Fruit fly (Drosophila melanogaster) whole organism, wandering third instar larva: ENCODE measurements around the gene CG18787.
"Not testable (repeated sequence)": the region's sequence is repeated elsewhere in the genome, so short reads cannot be mapped to it uniquely, and the experiment has no call there.

Source experiments
- Abd-B ChIP-seq: fragments of >200 bp; optimal IDR thresholded peaks from 2 replicates; lab custom pipeline; 2017; ENCODE audit warnings: missing biosample characterization, missing genetic modification characterization
- CG32264 ChIP-seq: fragments of 200-800 bp; sonication (Bioruptor generic); optimal IDR thresholded peaks from 2 replicates; lab custom pipeline; 2016; ENCODE audit warnings: missing biosample characterization, missing genetic modification characterization
- CG9705 ChIP-seq: fragments of 200-800 bp; sonication (Bioruptor generic); optimal IDR thresholded peaks from 2 replicates; lab custom pipeline; 2018; ENCODE audit warnings: missing biosample characterization, mild to moderate bottlenecking, missing genetic modification characterization
- CrebA ChIP-seq: fragments of 200-800 bp; sonication (Bioruptor generic); optimal IDR thresholded peaks from 2 replicates; lab custom pipeline; 2016; ENCODE audit warnings: missing biosample characterization, mild to moderate bottlenecking, missing genetic modification characterization, borderline replicate concordance
- Dfd ChIP-seq: fragments of >200 bp; optimal IDR thresholded peaks from 2 replicates; lab custom pipeline; 2017; ENCODE audit warnings: missing biosample characterization, missing genetic modification characterization
- Dif ChIP-seq: fragments of 200-275, 200-300 bp; sonication (Bioruptor generic); optimal IDR thresholded peaks from 2 replicates; lab custom pipeline; 2018; ENCODE audit warnings: missing biosample characterization, missing genetic modification characterization; ENCODE audit not compliant: partially characterized antibody
- GATAd ChIP-seq: sonication (Bioruptor generic); optimal IDR thresholded peaks from 2 replicates; lab custom pipeline; 2016; ENCODE audit warnings: missing biosample characterization, missing genetic modification characterization
- HLH106 ChIP-seq: fragments of 200-800 bp; optimal IDR thresholded peaks from 3 replicates; lab custom pipeline; 2019; ENCODE audit warnings: missing biosample characterization, mild to moderate bottlenecking, missing genetic modification characterization, moderate library complexity
- Hnf4 ChIP-seq: fragments of 200-800 bp; sonication (Bioruptor generic); optimal IDR thresholded peaks from 2 replicates; lab custom pipeline; 2016; ENCODE audit warnings: missing biosample characterization, mild to moderate bottlenecking, missing genetic modification characterization
- Hr78 ChIP-seq: fragments of >200 bp; optimal IDR thresholded peaks from 2 replicates; lab custom pipeline; 2017; ENCODE audit warnings: missing biosample characterization, missing genetic modification characterization
- Hr83 ChIP-seq: fragments of 200-300 bp; sonication (Bioruptor generic); optimal IDR thresholded peaks from 2 replicates; lab custom pipeline; 2016; ENCODE audit warnings: missing biosample characterization, mild to moderate bottlenecking, missing genetic modification characterization, moderate library complexity; ENCODE audit not compliant: poor library complexity, severe bottlenecking
- Jra ChIP-seq: sonication (Bioruptor generic); optimal IDR thresholded peaks from 2 replicates; lab custom pipeline; 2016; ENCODE audit warnings: missing biosample characterization, missing genetic modification characterization
- Mio ChIP-seq: sonication (Bioruptor generic); optimal IDR thresholded peaks from 2 replicates; lab custom pipeline; 2016; ENCODE audit warnings: missing biosample characterization, missing genetic modification characterization
- Myc ChIP-seq: fragments of >200 bp; optimal IDR thresholded peaks from 2 replicates; lab custom pipeline; 2017
- N ChIP-seq: fragments of >200 bp; optimal IDR thresholded peaks from 2 replicates; lab custom pipeline; 2018; ENCODE audit warnings: missing biosample characterization, missing external identifiers, missing genetic modification characterization
- OdsH ChIP-seq: fragments of 200-800 bp; sonication (Bioruptor generic); optimal IDR thresholded peaks from 2 replicates; lab custom pipeline; 2016; ENCODE audit warnings: missing biosample characterization, mild to moderate bottlenecking, missing genetic modification characterization
- Rel ChIP-seq, 2 experiments: fragments of 200-800 bp; sonication (Bioruptor generic) in 1 of 2; optimal IDR thresholded peaks; 2 replicates in 1 of 2; 3 replicates in 1 of 2; lab custom pipeline; 2016 to 2019; ENCODE audit warnings: mild to moderate bottlenecking in 2 of 2, missing biosample characterization in 2 of 2, missing genetic modification characterization in 2 of 2, moderate library complexity in 1 of 2
- Sp1 ChIP-seq: fragments of 200-800 bp; sonication (Bioruptor generic); optimal IDR thresholded peaks from 3 replicates; lab custom pipeline; 2019; ENCODE audit warnings: missing biosample characterization, mild to moderate bottlenecking, missing genetic modification characterization, moderate library complexity
- Vsx2 ChIP-seq: fragments of 200-300, 225-300 bp; sonication (Bioruptor generic); optimal IDR thresholded peaks from 2 replicates; lab custom pipeline; 2018; ENCODE audit warnings: missing biosample characterization, missing genetic modification characterization; ENCODE audit not compliant: partially characterized antibody
- br ChIP-seq: fragments of 200-800 bp; sonication (Bioruptor generic); optimal IDR thresholded peaks from 2 replicates; lab custom pipeline; 2016; ENCODE audit warnings: missing biosample characterization, missing genetic modification characterization
- brk ChIP-seq: fragments of 200-800 bp; sonication (Bioruptor generic); optimal IDR thresholded peaks from 2 replicates; lab custom pipeline; 2016; ENCODE audit warnings: missing biosample characterization, mild to moderate bottlenecking, missing genetic modification characterization
- dl ChIP-seq, 2 experiments: fragments of 175-275, 200-275 bp in 1 of 2; fragments of 200-275 bp in 1 of 2; sonication (Bioruptor generic); optimal IDR thresholded peaks; lab custom pipeline; 2018; ENCODE audit warnings: mild to moderate bottlenecking in 2 of 2, missing biosample characterization in 2 of 2, missing genetic modification characterization in 2 of 2, moderate library complexity in 2 of 2; ENCODE audit not compliant: partially characterized antibody in 2 of 2, insufficient read depth in 1 of 2
- dmrt93B ChIP-seq: fragments of 200-800 bp; sonication (Bioruptor generic); optimal IDR thresholded peaks from 2 replicates; lab custom pipeline; 2018; ENCODE audit warnings: missing biosample characterization, mild to moderate bottlenecking, missing genetic modification characterization
- dsf ChIP-seq: sonication (Bioruptor generic); optimal IDR thresholded peaks from 2 replicates; lab custom pipeline; 2016; ENCODE audit warnings: missing biosample characterization, missing genetic modification characterization, borderline replicate concordance
- ey ChIP-seq: fragments of 200-800 bp; sonication (Bioruptor generic); optimal IDR thresholded peaks from 2 replicates; lab custom pipeline; 2016; ENCODE audit warnings: missing biosample characterization, missing genetic modification characterization
- foxo ChIP-seq, 2 experiments: fragments of 200-800 bp; sonication (Bioruptor generic); optimal IDR thresholded peaks; 2 replicates in 1 of 2; 3 replicates in 1 of 2; lab custom pipeline; 2016 to 2017; ENCODE audit warnings: missing biosample characterization in 2 of 2, missing genetic modification characterization in 2 of 2
- fru ChIP-seq: fragments of 200-800 bp; sonication (Bioruptor generic); optimal IDR thresholded peaks from 3 replicates; lab custom pipeline; 2016; ENCODE audit warnings: missing biosample characterization, mild to moderate bottlenecking, missing genetic modification characterization
- h ChIP-seq: fragments of 200-800 bp; sonication (Bioruptor generic); optimal IDR thresholded peaks from 3 replicates; lab custom pipeline; 2016; ENCODE audit warnings: missing biosample characterization, mild to moderate bottlenecking, missing genetic modification characterization
- jim ChIP-seq: fragments of 175-275, 200-325 bp; sonication (Bioruptor generic); optimal IDR thresholded peaks from 2 replicates; lab custom pipeline; 2016; ENCODE audit warnings: missing biosample characterization, mild to moderate bottlenecking, missing genetic modification characterization
- lola ChIP-seq: fragments of >200 bp; optimal IDR thresholded peaks from 2 replicates; lab custom pipeline; 2017; ENCODE audit warnings: missing biosample characterization, missing genetic modification characterization
- pan ChIP-seq: fragments of >200 bp; optimal IDR thresholded peaks from 2 replicates; lab custom pipeline; 2017
- psq ChIP-seq: fragments of 200-800 bp; sonication (Bioruptor generic); optimal IDR thresholded peaks from 3 replicates; lab custom pipeline; 2017; ENCODE audit warnings: missing biosample characterization, mild to moderate bottlenecking, missing genetic modification characterization, moderate library complexity
- rgr ChIP-seq: fragments of 200-800 bp; sonication (Bioruptor generic); optimal IDR thresholded peaks from 3 replicates; lab custom pipeline; 2016; ENCODE audit warnings: missing biosample characterization, mild to moderate bottlenecking, missing genetic modification characterization
- sage ChIP-seq: fragments of 200-800 bp; sonication (Bioruptor generic); optimal IDR thresholded peaks from 2 replicates; lab custom pipeline; 2016; ENCODE audit warnings: missing biosample characterization, mild to moderate bottlenecking, missing genetic modification characterization
- sv ChIP-seq: fragments of 200-800 bp; sonication (Bioruptor generic); optimal IDR thresholded peaks from 3 replicates; lab custom pipeline; 2016; ENCODE audit warnings: missing biosample characterization, missing genetic modification characterization
- tai ChIP-seq: sonication (Bioruptor generic); optimal IDR thresholded peaks from 2 replicates; lab custom pipeline; 2016; ENCODE audit warnings: missing biosample characterization, missing genetic modification characterization
- usp ChIP-seq: fragments of >200 bp; optimal IDR thresholded peaks from 2 replicates; lab custom pipeline; 2017; ENCODE audit warnings: missing biosample characterization, missing genetic modification characterization
- woc ChIP-seq: sonication (Bioruptor generic); optimal IDR thresholded peaks from 2 replicates; lab custom pipeline; 2016; ENCODE audit warnings: missing biosample characterization, mild to moderate bottlenecking, missing genetic modification characterization

The CG18787 gene

dm6 chr2L:11999240-11999704 is at the start of gene CG18787, which contains the start of gene Nfs1:
Gene CG18787 (minus strand): TSS chr2L:11999340.
Gene Nfs1 (plus strand): TSS chr2L:11999654.
- not testable (repeated sequence) for TF ChIP-seq Hr83, Vsx2, br (GFP tag; lab: Kevin White, UChicago)

dm6 chr2L:12048723-12049122 is 49.6 kb upstream of the CG18787 start, which contains the start of gene Plzf:
Gene Plzf (minus strand): TSS chr2L:12048918.
- TF ChIP-seq brk: no peak
- no peak for TF ChIP-seq Myc (lab: Kevin White, UChicago)
- no peak for TF ChIP-seq Hnf4

dm6 chr2L:12046856-12047230 is 47.7 kb upstream of the CG18787 start:
- no peak for TF ChIP-seq brk
- no peak for TF ChIP-seq dsf (GFP tag; lab: Kevin White, UChicago)

dm6 chr2L:12045941-12046855 is 47.1 kb upstream of the CG18787 start, which contains the start of gene CG6770:
Gene CG6770 (minus strand): TSS chr2L:12046118.
- TF ChIP-seq CG32264 (GFP tag; lab: Kevin White, UChicago) (no peak), CrebA (GFP tag; lab: Kevin White, UChicago) (peak; percentile 90), dl (GFP tag; optimal IDR thresholded peaks at IDR 0.05; lab: Kevin White, UChicago; ENCODE audit: insufficient read depth in 1 of 2, partially characterized antibody in 2 of 2) (no peak), Myc (lab: Kevin White, UChicago) (no peak), fru (GFP tag; lab: Kevin White, UChicago) (peak; percentile 81), Dfd (GFP tag; lab: Kevin White, UChicago) (no peak), GATAd (no peak), Rel (GFP tag; optimal IDR thresholded peaks at IDR 0.05; lab: Kevin White, UChicago) (peak; percentile 70), Rel (tag; optimal IDR thresholded peaks at IDR 0.05; lab: Kevin White, UChicago) (peak; percentile 84), lola (GFP tag; lab: Kevin White, UChicago) (no peak), jim (peak; percentile 76), foxo (GFP tag; optimal IDR thresholded peaks at IDR 0.05; lab: Kevin White, UChicago) (peak; percentile 73 to 89), brk (peak; percentile 79), OdsH (peak; percentile 85), dmrt93B (peak; percentile 71), Hr83 (GFP tag; lab: Kevin White, UChicago) (peak; percentile 42), h (peak; percentile 91), pan (lab: Kevin White, UChicago) (no peak), Mio (peak; percentile 31), Hnf4 (peak; percentile 71), Sp1 (peak; percentile 95), HLH106 (tag; lab: Kevin White, UChicago) (peak; percentile 93), CG9705 (peak; percentile 81), tai (peak; percentile 76), Hr78 (GFP tag; lab: Kevin White, UChicago) (no peak), woc (peak; percentile 77), dsf (GFP tag; lab: Kevin White, UChicago) (peak; percentile 54), Jra (GFP tag; lab: Kevin White, UChicago) (peak; percentile 66), sage (GFP tag; lab: Kevin White, UChicago) (peak; percentile 89), N (GFP tag; lab: Kevin White, UChicago) (no peak), sv (peak; percentile 45), Vsx2 (GFP tag; lab: Kevin White, UChicago) (peak; percentile 24), br (GFP tag; lab: Kevin White, UChicago) (peak; percentile 87), ey (GFP tag; lab: Kevin White, UChicago) (peak; percentile 82), usp (GFP tag; lab: Kevin White, UChicago) (no peak), Dif (GFP tag; lab: Kevin White, UChicago) (no peak), rgr (GFP tag; lab: Kevin White, UChicago) (peak; percentile 90), psq (GFP tag; lab: Kevin White, UChicago) (peak; percentile 61), Abd-B (GFP tag; lab: Kevin White, UChicago) (no peak)
- TF ChIP-seq, all 38 proteins: peak for 26
